Fruit fly (Drosophila melanogaster) whole organism, adult: ENCODE measurements around the gene Wdr92.

Experiments
- CG12768 ChIP-seq: fragments of 200-800 bp; sonication (Bioruptor generic); optimal IDR thresholded peaks from 2 replicates; lab custom pipeline; 2017; ENCODE audit warnings: missing biosample characterization, missing genetic modification characterization, mild to moderate bottlenecking, moderate library complexity, missing genetic modification reagents
- CG14711 ChIP-seq: fragments of 200-800 bp; sonication (Bioruptor generic); optimal IDR thresholded peaks from 2 replicates; lab custom pipeline; 2018; ENCODE audit warnings: missing biosample characterization, mild to moderate bottlenecking, missing genetic modification characterization, moderate library complexity
- CG1620 ChIP-seq: fragments of 200-800 bp; sonication (Bioruptor generic); optimal IDR thresholded peaks from 2 replicates; lab custom pipeline; 2016; ENCODE audit warnings: missing biosample characterization, missing genetic modification characterization
- CG7045 ChIP-seq: fragments of 200-800 bp; sonication (Bioruptor generic); optimal IDR thresholded peaks from 2 replicates; lab custom pipeline; 2017; ENCODE audit warnings: missing biosample characterization, mild to moderate bottlenecking, missing genetic modification characterization
- Crg-1 ChIP-seq: fragments of 200-800 bp; sonication (Bioruptor generic); optimal IDR thresholded peaks from 2 replicates; lab custom pipeline; 2016; ENCODE audit warnings: missing biosample characterization, missing genetic modification characterization
- bab1 ChIP-seq: fragments of 200-800 bp; sonication (Bioruptor generic); optimal IDR thresholded peaks from 3 replicates; lab custom pipeline; 2019; ENCODE audit warnings: missing biosample characterization, mild to moderate bottlenecking, missing genetic modification characterization, moderate library complexity
- kay ChIP-seq: fragments of 200-800 bp; sonication (Bioruptor generic); peaks from one replicate; lab custom pipeline; 2016; ENCODE audit warnings: missing biosample characterization, missing genetic modification characterization, borderline replicate concordance
- pad ChIP-seq: fragments of 200-800 bp; sonication (Bioruptor generic); optimal IDR thresholded peaks from 3 replicates; lab custom pipeline; 2017; ENCODE audit warnings: missing biosample characterization, missing genetic modification characterization, mild to moderate bottlenecking, moderate library complexity, missing genetic modification reagents
- tj ChIP-seq: fragments of 200-800 bp; sonication (Bioruptor generic); optimal IDR thresholded peaks from 3 replicates; lab custom pipeline; 2017; ENCODE audit warnings: missing biosample characterization, mild to moderate bottlenecking, missing genetic modification characterization, moderate library complexity
- toe ChIP-seq: fragments of 200-800 bp; sonication (Bioruptor generic); optimal IDR thresholded peaks from 2 replicates; lab custom pipeline; 2016; ENCODE audit warnings: missing biosample characterization, missing genetic modification characterization

DNA sequence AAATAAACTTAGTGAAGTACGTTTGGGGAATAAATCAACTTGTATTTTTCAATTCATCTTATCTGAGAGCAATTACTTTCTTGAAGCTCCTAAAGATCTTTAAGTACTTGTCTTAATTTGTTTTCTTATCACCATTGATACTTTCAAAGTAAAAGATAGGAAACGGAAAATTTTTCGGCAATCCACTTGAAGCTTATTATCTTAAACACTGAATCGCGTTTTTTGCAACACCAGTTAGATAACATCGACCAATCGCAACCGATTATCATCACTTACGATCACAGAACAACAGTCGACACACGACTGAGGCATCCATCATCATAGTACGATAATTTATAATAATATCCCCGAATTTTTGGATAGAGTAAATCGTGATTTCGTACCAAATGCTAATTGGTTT lies 5.8 kb upstream of the Wdr92 start:
- TF ChIP-seq kay (GFP tag; lab: Kevin White, UChicago) = no peak
- TF ChIP-seq pad (GFP tag; lab: Kevin White, UChicago) = no peak
- no peak for TF ChIP-seq CG7045 (GFP tag; lab: Kevin White, UChicago)
- no peak for TF ChIP-seq bab1 (GFP tag; lab: Kevin White, UChicago)
- no peak for TF ChIP-seq CG14711 (tag; lab: Kevin White, UChicago)
- TF ChIP-seq toe = no peak
- no peak for TF ChIP-seq CG12768 (GFP tag; lab: Kevin White, UChicago)
- TF ChIP-seq Crg-1 = no peak
- TF ChIP-seq CG1620 (GFP tag; lab: Kevin White, UChicago) = no peak
- no peak for TF ChIP-seq tj (GFP tag; lab: Kevin White, UChicago)
